Worm (Caenorhabditis elegans): ENCODE data around the gene srx-28.

DNA sequence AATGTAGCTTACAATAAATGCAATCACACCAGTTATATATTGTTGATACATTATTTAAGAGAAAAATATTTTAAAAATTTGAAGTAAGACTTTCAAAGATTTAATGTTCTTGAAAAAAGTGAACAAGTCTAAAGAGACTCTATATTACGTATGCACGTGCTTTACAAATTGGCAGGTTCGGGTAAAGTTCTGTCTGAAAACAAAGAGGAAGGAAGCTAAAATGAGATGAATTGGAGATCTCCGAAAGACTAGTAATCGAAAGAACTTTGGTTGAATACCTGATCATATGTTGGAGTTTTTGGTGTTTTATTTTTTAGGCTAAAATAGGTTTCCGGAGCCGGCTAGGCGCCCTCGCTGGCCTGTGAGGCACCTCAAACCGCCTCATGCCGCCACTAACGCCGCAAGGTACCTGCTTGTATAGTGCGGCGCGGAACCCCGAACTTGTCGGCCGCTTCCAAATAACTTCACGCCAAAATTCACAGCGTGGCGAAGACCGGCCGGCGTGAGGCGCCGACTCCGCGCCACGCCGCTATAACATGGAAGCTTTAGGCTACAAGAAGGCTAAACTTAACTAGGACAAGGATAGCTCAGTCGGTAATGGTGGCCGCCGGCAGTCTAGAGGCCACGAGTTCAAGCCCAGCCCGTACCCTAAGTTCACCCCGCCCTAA, at the start of gene srx-28:
- TF ChIP-seq lin-13 (GFP tag; optimal IDR thresholded peaks at IDR 0.05) (no peak), hif-1 (tag; optimal IDR thresholded peaks at IDR 0.05) (no peak), ces-1 (GFP tag; optimal IDR thresholded peaks at IDR 0.05) (no peak), aly-2 (tag; optimal IDR thresholded peaks at IDR 0.05) (no peak), nhr-11 (tag; optimal IDR thresholded peaks at IDR 0.05) (no peak), F37D6.2 (tag; optimal IDR thresholded peaks at IDR 0.05) (no peak), nhr-28 (tag; optimal IDR thresholded peaks at IDR 0.05) (no peak), lin-39 (tag; optimal IDR thresholded peaks at IDR 0.05) (no peak), lin-15B (tag; optimal IDR thresholded peaks at IDR 0.05) (no peak), dpl-1 (GFP tag; optimal IDR thresholded peaks at IDR 0.05) (no peak), ama-1 (optimal IDR thresholded peaks at IDR 0.05) (no peak), jun-1 (tag; optimal IDR thresholded peaks at IDR 0.05) (no peak)
